Fruit fly (Drosophila melanogaster): Measurements from ENCODE around the gene CG15172.
A peak's percentile ranks its signal among the peaks of the same experiment; 100 is the strongest.

The CG15172 gene

dm6 chr2L:19024744-19025059 lies 2.5 kb downstream of the CG15172 start:
- TF ChIP-seq abd-A (tag; optimal IDR thresholded peaks at IDR 0.05) (peak; percentile 42), CG10543 (GFP tag; optimal IDR thresholded peaks at IDR 0.05) (peak; percentile 60), prd (optimal IDR thresholded peaks at IDR 0.05) (no peak), prd (GFP tag; IDR thresholded peaks at IDR 0.05) (0 out of 3 replicates have a peak, but pooled peaks have one; percentile 1), CG12104 (GFP tag; optimal IDR thresholded peaks at IDR 0.05) (peak; percentile 23), Hey (tag; optimal IDR thresholded peaks at IDR 0.05) (peak; percentile 41), Stat92E (GFP tag; optimal IDR thresholded peaks at IDR 0.05) (no peak), ems (GFP tag; optimal IDR thresholded peaks at IDR 0.05) (no peak), YL-1 (GFP tag; optimal IDR thresholded peaks at IDR 0.05) (no peak), ken (GFP tag; IDR thresholded peaks at IDR 0.05) (no peak), bcd (GFP tag; optimal IDR thresholded peaks at IDR 0.05) (peak; percentile 6), H15 (GFP tag; IDR thresholded peaks at IDR 0.05) (no peak), tna (GFP tag; IDR thresholded peaks at IDR 0.05; ENCODE audit: partially characterized antibody) (no peak), CG11456 (GFP tag; IDR thresholded peaks at IDR 0.05) (peak; percentile 39; the same call in 1 of the 3 replicates), Dip2 (GFP tag; IDR thresholded peaks at IDR 0.05) (no peak), Eip74EF (GFP tag; optimal IDR thresholded peaks at IDR 0.05) (peak in 1 of 2 experiments; percentile 1), CG11695 (GFP tag; IDR thresholded peaks at IDR 0.05) (0 out of 3 replicates have a peak, but pooled peaks have one; percentile 1), CG13123 (GFP tag; optimal IDR thresholded peaks at IDR 0.05) (no peak), CG7556 (GFP tag; optimal IDR thresholded peaks at IDR 0.05) (peak; percentile 60), CG17361 (GFP tag; IDR thresholded peaks at IDR 0.05) (peak; percentile 24; the same call in 1 of the 3 replicates), dm (GFP tag; optimal IDR thresholded peaks at IDR 0.05) (no peak), CG32772 (GFP tag; IDR thresholded peaks at IDR 0.05) (0 out of 2 replicates have a peak, but pooled peaks have one; percentile 0), lab (GFP tag; optimal IDR thresholded peaks at IDR 0.05) (peak; percentile 19), inv (GFP tag; IDR thresholded peaks at IDR 0.05; ENCODE audit: partially characterized antibody) (no peak), CG31441 (GFP tag; IDR thresholded peaks at IDR 0.05) (0 out of 2 replicates have a peak, but pooled peaks have one; percentile 6), dysf (GFP tag; IDR thresholded peaks at IDR 0.05) (peak; percentile 2; the same call in 1 of the 3 replicates), CG6683 (GFP tag; optimal IDR thresholded peaks at IDR 0.05) (no peak), CG34376 (GFP tag; optimal IDR thresholded peaks at IDR 0.05) (no peak), CrebB (tag; optimal IDR thresholded peaks at IDR 0.05) (no peak), kay (GFP tag; optimal IDR thresholded peaks at IDR 0.05) (no peak), crol (GFP tag; IDR thresholded peaks at IDR 0.05) (peak; percentile 86), Spps (tag; optimal IDR thresholded peaks at IDR 0.05) (no peak), D19A (tag; optimal IDR thresholded peaks at IDR 0.05) (peak; percentile 6), schlank (tag; optimal IDR thresholded peaks at IDR 0.05) (no peak), dmrt99B (tag; optimal IDR thresholded peaks at IDR 0.05) (no peak), stwl (tag; optimal IDR thresholded peaks at IDR 0.05) (no peak), CG11247 (GFP tag; IDR thresholded peaks at IDR 0.05) (no peak)

dm6 chr2L:19026491-19027197 lies 4.4 kb downstream of the CG15172 start:
- TF ChIP-seq Nf-YB (GFP tag; optimal IDR thresholded peaks at IDR 0.05) (peak; percentile 14), ato (GFP tag; IDR thresholded peaks at IDR 0.05; ENCODE audit: partially characterized antibody) (no peak), CoRest (tag; optimal IDR thresholded peaks at IDR 0.05) (peak; percentile 70), CG8290 (GFP tag; optimal IDR thresholded peaks at IDR 0.05) (no peak), CG8290 (tag; optimal IDR thresholded peaks at IDR 0.05) (peak in 1 of 2 experiments; percentile 52), Fer3 (tag; optimal IDR thresholded peaks at IDR 0.05) (peak; percentile 32), HHEX (GFP tag; optimal IDR thresholded peaks at IDR 0.05) (peak; percentile 14), Hsf (GFP tag; optimal IDR thresholded peaks at IDR 0.05) (peak; percentile 40), CG15269 (tag; optimal IDR thresholded peaks at IDR 0.05) (peak; percentile 65), sug (tag; optimal IDR thresholded peaks at IDR 0.05) (peak; percentile 56), gcm (GFP tag; optimal IDR thresholded peaks at IDR 0.05) (peak; percentile 38), Med (GFP tag) (peak; percentile 80), zfh2 (GFP tag; optimal IDR thresholded peaks at IDR 0.05) (peak; percentile 45), CG17361 (GFP tag; IDR thresholded peaks at IDR 0.05) (peak; percentile 53; the same call in 2 of the 3 replicates), CG32772 (GFP tag; IDR thresholded peaks at IDR 0.05) (no peak), mam (GFP tag; optimal IDR thresholded peaks at IDR 0.05) (peak; percentile 50)
